Fruit fly (Drosophila melanogaster): ENCODE results near the gene CG14989.

- no peak for TF ChIP-seq Sin3A (optimal IDR thresholded peaks at IDR 0.05)
- no peak for TF ChIP-seq Myc (optimal IDR thresholded peaks at IDR 0.05)
- no peak for TF ChIP-seq h (optimal IDR thresholded peaks at IDR 0.05)
- no peak for TF ChIP-seq psq (optimal IDR thresholded peaks at IDR 0.05)
- TF ChIP-seq insv (optimal IDR thresholded peaks at IDR 0.05) = no peak
Measured at dm6 chr3L:4142064-4142463, 54.7 kb downstream of the CG14989 start, which contains the start of gene CG32260.
